Worm (Caenorhabditis elegans) whole organism, L4 larva: ENCODE data around the gene sto-3.

ENCODE experiments used
- ceh-44 ChIP-seq: fragments of 200-800 bp; sonication (Bioruptor generic); IDR thresholded peaks from 2 replicates; pipeline ENCODE4 v1.3.6; 2022; ENCODE audit warnings: missing genetic modification reagents, missing genetic modification characterization, missing compliant biosample characterization
- ceh-82 ChIP-seq: sonication (generic microtip); optimal IDR thresholded peaks from 2 replicates; lab custom pipeline; 2017; ENCODE audit warnings: missing biosample characterization, missing genetic modification characterization
- fkh-10 ChIP-seq: fragments of 150-350 bp; optimal IDR thresholded peaks from 2 replicates; lab custom pipeline; 2014; ENCODE audit warnings: missing biosample characterization, missing genetic modification reagents, missing genetic modification characterization
- fos-1 ChIP-seq: fragments of 150-350 bp; optimal IDR thresholded peaks from 2 replicates; lab custom pipeline; 2014; ENCODE audit warnings: missing biosample characterization, missing genetic modification characterization
- gei-8 ChIP-seq: fragments of 200-800 bp; sonication (Bioruptor generic); optimal IDR thresholded peaks from 2 replicates; lab custom pipeline; 2018; ENCODE audit warnings: mild to moderate bottlenecking, missing genetic modification characterization, missing compliant biosample characterization
- lin-13 ChIP-seq: fragments of 150-350 bp; optimal IDR thresholded peaks from 2 replicates; lab custom pipeline; 2014; ENCODE audit warnings: missing biosample characterization, missing genetic modification reagents, missing genetic modification characterization
- lsy-2 ChIP-seq, 2 experiments: fragments of 150-350 bp in 1 of 2; sonication (generic microtip) in 1 of 2; optimal IDR thresholded peaks; 2 replicates each; lab custom pipeline; 2014 to 2017; ENCODE audit warnings: missing biosample characterization in 2 of 2, missing genetic modification characterization in 2 of 2
- mdl-1 ChIP-seq, 2 experiments: fragments of 150-350 bp in 1 of 2; sonication (generic microtip) in 1 of 2; optimal IDR thresholded peaks; 2 replicates each; lab custom pipeline; 2014 to 2017; ENCODE audit warnings: missing biosample characterization in 2 of 2, missing genetic modification characterization in 2 of 2
- nhr-237 ChIP-seq: sonication (generic microtip); optimal IDR thresholded peaks from 2 replicates; lab custom pipeline; 2017; ENCODE audit warnings: missing biosample characterization, missing genetic modification characterization
- nhr-42 ChIP-seq: fragments of 200-800 bp; sonication (Bioruptor generic); IDR thresholded peaks from 2 replicates; pipeline ENCODE4 v1.3.6; 2022; ENCODE audit warnings: missing genetic modification characterization, missing compliant biosample characterization
- snpc-4 ChIP-seq: fragments of 150-350 bp; optimal IDR thresholded peaks from 2 replicates; lab custom pipeline; 2014; ENCODE audit warnings: missing biosample characterization, missing genetic modification characterization
- spr-3 ChIP-seq: fragments of 200-800 bp; sonication (Bioruptor generic); optimal IDR thresholded peaks from 2 replicates; lab custom pipeline; 2018; ENCODE audit warnings: mild to moderate bottlenecking, missing genetic modification characterization, missing compliant biosample characterization

DNA sequence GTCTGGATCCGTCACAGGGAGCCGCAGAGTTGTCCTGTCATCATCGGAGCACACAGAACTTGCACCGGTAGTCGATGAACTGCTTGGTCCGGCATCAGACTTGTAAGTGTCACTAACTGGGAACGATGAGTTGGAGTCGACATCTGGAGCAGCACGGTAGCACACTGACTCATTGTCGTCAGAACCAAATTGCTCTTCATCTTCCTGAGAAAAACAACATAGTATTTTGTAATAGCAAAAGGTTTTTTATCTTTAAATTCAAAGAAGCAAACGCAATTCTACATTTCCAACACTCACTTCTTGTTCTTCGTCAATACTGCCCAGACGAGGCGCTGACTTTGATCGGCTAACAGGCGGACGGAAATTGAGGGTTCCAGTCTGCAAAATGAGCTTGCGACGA lies 31.4 kb downstream of the sto-3 start:
- no peak for TF ChIP-seq snpc-4 (tag; lab: Kevin White, UChicago)
- TF ChIP-seq lin-13 (GFP tag; lab: Kevin White, UChicago) = no peak
- no peak for TF ChIP-seq ceh-44 (GFP tag; lab: Robert Waterston, UW)
- no peak for TF ChIP-seq nhr-237 (tag; lab: Kevin White, UChicago)
- no peak for TF ChIP-seq ceh-82 (tag; lab: Kevin White, UChicago)
- TF ChIP-seq fos-1 (tag; lab: Kevin White, UChicago) = no peak
- no peak for TF ChIP-seq fkh-10 (GFP tag; lab: Kevin White, UChicago)
- no peak for TF ChIP-seq nhr-42
- no peak for TF ChIP-seq lsy-2 (tag; optimal IDR thresholded peaks at IDR 0.05; lab: Kevin White, UChicago)
- no peak for TF ChIP-seq gei-8 (GFP tag; lab: Kevin White, UChicago)
- TF ChIP-seq mdl-1 (tag; optimal IDR thresholded peaks at IDR 0.05; lab: Kevin White, UChicago) = no peak
- no peak for TF ChIP-seq spr-3
